Fruit fly (Drosophila melanogaster) whole organism, prepupa: ENCODE data around the gene CG17211.

Source experiments
- CG11294 ChIP-seq: fragments of 200-800 bp; sonication (Bioruptor generic); IDR thresholded peaks from 2 replicates; pipeline ENCODE4 v1.3.6; 2022; ENCODE audit warnings: missing biosample characterization, missing genetic modification characterization
- CG1621 ChIP-seq: fragments of 200-800 bp; sonication (Bioruptor generic); optimal IDR thresholded peaks from 3 replicates; lab custom pipeline; 2018; ENCODE audit warnings: missing biosample characterization, mild to moderate bottlenecking, missing genetic modification characterization
- CG34406 ChIP-seq: fragments of 200-800 bp; sonication (Bioruptor generic); optimal IDR thresholded peaks from 3 replicates; lab custom pipeline; 2016; ENCODE audit warnings: missing biosample characterization, missing genetic modification characterization
- CG6854 ChIP-seq: fragments of 200-800 bp; sonication (Bioruptor generic); optimal IDR thresholded peaks from 2 replicates; lab custom pipeline; 2017; ENCODE audit warnings: missing biosample characterization, mild to moderate bottlenecking, missing genetic modification characterization
- CG8319 ChIP-seq: fragments of 200-800 bp; sonication (Bioruptor generic); optimal IDR thresholded peaks from 3 replicates; lab custom pipeline; 2016; ENCODE audit warnings: missing biosample characterization, missing genetic modification characterization
- CG8632 ChIP-seq: fragments of 200-800 bp; sonication (Bioruptor generic); optimal IDR thresholded peaks from 3 replicates; lab custom pipeline; 2016; ENCODE audit warnings: missing biosample characterization, missing genetic modification characterization
- Ets96B ChIP-seq: fragments of 200-800 bp; optimal IDR thresholded peaks from 2 replicates; lab custom pipeline; 2019; ENCODE audit warnings: missing biosample characterization, mild to moderate bottlenecking, missing genetic modification characterization, moderate library complexity
- Hr38 ChIP-seq: sonication (Bioruptor generic); optimal IDR thresholded peaks from 2 replicates; lab custom pipeline; 2016; ENCODE audit warnings: missing biosample characterization, missing genetic modification characterization
- Lpt ChIP-seq: fragments of 200-800 bp; sonication (Bioruptor generic); optimal IDR thresholded peaks from 3 replicates; lab custom pipeline; 2016; ENCODE audit warnings: missing biosample characterization, missing genetic modification characterization
- Sox102F ChIP-seq: fragments of 200-800 bp; sonication (Bioruptor generic); optimal IDR thresholded peaks from 2 replicates; lab custom pipeline; 2016; ENCODE audit warnings: missing biosample characterization, mild to moderate bottlenecking, missing genetic modification characterization
- achi ChIP-seq: fragments of 200-800 bp; sonication (Bioruptor generic); optimal IDR thresholded peaks from 3 replicates; lab custom pipeline; 2016; ENCODE audit warnings: missing biosample characterization, missing genetic modification characterization
- fd59A ChIP-seq: fragments of 200-800 bp; sonication (Bioruptor generic); optimal IDR thresholded peaks from 2 replicates; lab custom pipeline; 2017; ENCODE audit warnings: missing biosample characterization, mild to moderate bottlenecking, missing genetic modification characterization, missing genetic modification reagents
- pdm3 ChIP-seq: fragments of 200-800 bp; sonication (Bioruptor generic); optimal IDR thresholded peaks from 3 replicates; lab custom pipeline; 2016; ENCODE audit warnings: missing biosample characterization, missing genetic modification characterization
- salr ChIP-seq, 2 experiments: fragments of 200-800 bp; sonication (Bioruptor generic); optimal IDR thresholded peaks; 3 replicates each; lab custom pipeline; 2016 to 2018; ENCODE audit warnings: missing biosample characterization in 2 of 2, missing genetic modification characterization in 2 of 2, mild to moderate bottlenecking in 1 of 2

dm6 chr2L:12089145-12089544, 25.0 kb upstream of the CG17211 start:
- no peak for TF ChIP-seq fd59A (GFP tag; lab: Kevin White, UChicago)
- TF ChIP-seq CG1621 (tag; lab: Kevin White, UChicago) = no peak
- no peak for TF ChIP-seq Hr38 (GFP tag; lab: Kevin White, UChicago)
- no peak for TF ChIP-seq CG11294 (GFP tag; lab: Robert Waterston, UW)
- TF ChIP-seq CG8632 = no peak
- TF ChIP-seq Ets96B (tag; lab: Kevin White, UChicago) = no peak
- no peak for TF ChIP-seq Sox102F (GFP tag; lab: Kevin White, UChicago)
- no peak for TF ChIP-seq pdm3 (GFP tag; lab: Kevin White, UChicago)
- TF ChIP-seq CG34406 (GFP tag; lab: Kevin White, UChicago) = no peak
- TF ChIP-seq achi (GFP tag; lab: Kevin White, UChicago) = no peak
- no peak for TF ChIP-seq CG6854
- TF ChIP-seq CG8319 = no peak
- no peak for TF ChIP-seq Lpt (GFP tag; lab: Kevin White, UChicago)
- TF ChIP-seq salr (GFP tag; optimal IDR thresholded peaks at IDR 0.05; lab: Kevin White, UChicago) = no peak
